Worm (Caenorhabditis elegans) whole organism, L2 larva: ENCODE measurements around the gene gmps-1.

Source experiments
- alr-1 ChIP-seq: fragments of 150-350 bp; optimal IDR thresholded peaks from 2 replicates; lab custom pipeline; 2014; ENCODE audit warnings: missing biosample characterization, missing genetic modification characterization
- aly-2 ChIP-seq: fragments of 150-350 bp; optimal IDR thresholded peaks from 2 replicates; lab custom pipeline; 2014; ENCODE audit warnings: missing biosample characterization, missing genetic modification characterization
- ama-1 ChIP-seq: fragments of 150-350 bp; optimal IDR thresholded peaks from 2 replicates; lab custom pipeline; 2018; ENCODE audit warnings: inconsistent platforms
- blmp-1 ChIP-seq: sonication (generic microtip); optimal IDR thresholded peaks from 2 replicates; lab custom pipeline; 2017; ENCODE audit warnings: missing genetic modification characterization, mild to moderate bottlenecking, missing compliant biosample characterization, antibody characterized with exemption, moderate library complexity; ENCODE audit not compliant: insufficient read depth
- ceh-16 ChIP-seq: fragments of 150-350 bp; optimal IDR thresholded peaks from 2 replicates; lab custom pipeline; 2014; ENCODE audit warnings: missing biosample characterization, missing genetic modification characterization
- elt-3 ChIP-seq: sonication (generic microtip); optimal IDR thresholded peaks from 2 replicates; lab custom pipeline; 2017; ENCODE audit warnings: missing biosample characterization, missing genetic modification characterization
- lsy-2 ChIP-seq, 2 experiments: fragments of 150-350 bp in 1 of 2; sonication (generic microtip) in 1 of 2; optimal IDR thresholded peaks; 2 replicates each; lab custom pipeline; 2014 to 2017; ENCODE audit warnings: missing biosample characterization in 2 of 2, missing genetic modification characterization in 2 of 2
- mab-5 ChIP-seq: fragments of 150-350 bp; optimal IDR thresholded peaks from 2 replicates; lab custom pipeline; 2014; ENCODE audit warnings: missing biosample characterization, missing genetic modification characterization
- nhr-11 ChIP-seq: fragments of 150-350 bp; optimal IDR thresholded peaks from 2 replicates; lab custom pipeline; 2014; ENCODE audit warnings: missing biosample characterization, missing genetic modification characterization
- nhr-12 ChIP-seq: fragments of 150-350 bp; optimal IDR thresholded peaks from 2 replicates; lab custom pipeline; 2014; ENCODE audit warnings: missing biosample characterization, missing genetic modification characterization
- nhr-237 ChIP-seq: fragments of 150-350 bp; optimal IDR thresholded peaks from 2 replicates; lab custom pipeline; 2014; ENCODE audit warnings: missing biosample characterization, missing genetic modification characterization
- nhr-77 ChIP-seq: fragments of 150-350 bp; optimal IDR thresholded peaks from 2 replicates; lab custom pipeline; 2014; ENCODE audit warnings: missing biosample characterization, missing genetic modification characterization
- unc-39 ChIP-seq: fragments of 150-350 bp; optimal IDR thresholded peaks from 2 replicates; lab custom pipeline; 2014; ENCODE audit warnings: missing biosample characterization, missing genetic modification characterization
- unc-62 ChIP-seq: fragments of 150-350 bp; optimal IDR thresholded peaks from 2 replicates; lab custom pipeline; 2014; ENCODE audit warnings: missing biosample characterization, missing genetic modification reagents, missing genetic modification characterization

DNA sequence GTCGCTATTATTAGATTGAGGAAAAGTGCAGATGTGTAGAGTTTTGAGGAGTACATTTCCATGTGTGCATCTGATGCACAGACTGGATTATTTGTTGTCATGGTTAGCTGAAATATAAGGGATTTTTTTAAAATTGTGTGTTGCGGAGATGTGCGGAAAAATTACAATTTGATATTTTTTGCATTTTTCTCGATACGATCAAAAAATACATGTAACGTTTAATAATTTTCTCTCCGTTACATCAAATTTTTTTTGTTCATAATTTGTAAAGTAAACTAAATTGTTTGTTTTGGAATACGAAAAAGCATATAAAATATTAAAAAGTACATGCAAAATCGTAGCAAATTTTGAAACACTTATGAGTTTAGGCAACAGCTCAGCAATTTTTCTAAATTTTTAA, 41.7 kb upstream of the gmps-1 start, which contains the start of gene sra-11:
- TF ChIP-seq nhr-237 (tag; lab: Kevin White, UChicago): no peak
- TF ChIP-seq unc-39 (tag; lab: Kevin White, UChicago): no peak
- TF ChIP-seq ceh-16 (tag; lab: Kevin White, UChicago): no peak
- TF ChIP-seq mab-5 (tag; lab: Kevin White, UChicago): no peak
- no peak for TF ChIP-seq nhr-11
- no peak for TF ChIP-seq lsy-2 (tag; optimal IDR thresholded peaks at IDR 0.05; lab: Kevin White, UChicago)
- no peak for TF ChIP-seq ama-1 (lab: Kevin White, UChicago)
- no peak for TF ChIP-seq aly-2
- TF ChIP-seq blmp-1 (tag; lab: Kevin White, UChicago): no peak
- no peak for TF ChIP-seq nhr-12 (tag; lab: Kevin White, UChicago)
- TF ChIP-seq nhr-77 (tag; lab: Kevin White, UChicago): no peak
- no peak for TF ChIP-seq unc-62
- TF ChIP-seq alr-1: no peak
- no peak for TF ChIP-seq elt-3 (tag; lab: Kevin White, UChicago)
